Fruit fly (Drosophila melanogaster) whole organism, embryonic: ENCODE data around the gene CG6441.

Source experiments
- ATbp ChIP-seq: fragments of 200-800 bp; sonication (Bioruptor generic); optimal IDR thresholded peaks from 2 replicates; lab custom pipeline; 2017; ENCODE audit warnings: missing biosample characterization, mild to moderate bottlenecking, missing genetic modification characterization, missing genetic modification reagents
- CG10654 ChIP-seq: fragments of 200-800 bp; sonication (Bioruptor generic); optimal IDR thresholded peaks from 2 replicates; lab custom pipeline; 2016; ENCODE audit warnings: missing biosample characterization, missing genetic modification characterization
- CG11695 ChIP-seq: fragments of 200-800 bp; sonication (Bioruptor generic); IDR thresholded peaks from 3 replicates; pipeline ENCODE4 v1.3.6; 2022; ENCODE audit warnings: missing biosample characterization, missing genetic modification characterization
- CG1233 ChIP-seq: fragments of 200-800 bp; sonication (Bioruptor generic); optimal IDR thresholded peaks from 4 replicates; lab custom pipeline; 2018; ENCODE audit warnings: missing biosample characterization, mild to moderate bottlenecking, missing genetic modification characterization
- CG14050 ChIP-seq: fragments of 200-800 bp; sonication (Bioruptor generic); IDR thresholded peaks from 3 replicates; pipeline ENCODE4 v1.3.6; 2022; ENCODE audit warnings: missing biosample characterization, missing genetic modification characterization
- CG15073 ChIP-seq: fragments of 200-800 bp; sonication (Bioruptor generic); optimal IDR thresholded peaks from 2 replicates; lab custom pipeline; 2016; ENCODE audit warnings: missing biosample characterization, missing genetic modification characterization
- CG15696 ChIP-seq: fragments of 200-800 bp; sonication (Bioruptor generic); optimal IDR thresholded peaks from 2 replicates; lab custom pipeline; 2019; ENCODE audit warnings: missing biosample characterization, mild to moderate bottlenecking, missing genetic modification characterization, moderate library complexity
- CG16815 ChIP-seq: fragments of 200-800 bp; sonication (Bioruptor generic); optimal IDR thresholded peaks from 3 replicates; lab custom pipeline; 2017; ENCODE audit warnings: missing biosample characterization, mild to moderate bottlenecking, missing genetic modification characterization
- CG16863 ChIP-seq: fragments of 200-800 bp; sonication (Bioruptor generic); optimal IDR thresholded peaks from 3 replicates; lab custom pipeline; 2016; ENCODE audit warnings: missing biosample characterization, missing genetic modification characterization
- CG17385 ChIP-seq: fragments of 200-800 bp; sonication (Bioruptor generic); optimal IDR thresholded peaks from 3 replicates; lab custom pipeline; 2018; ENCODE audit warnings: missing biosample characterization, mild to moderate bottlenecking, missing genetic modification characterization
- CG18011 ChIP-seq: fragments of 200-800 bp; sonication (Bioruptor generic); optimal IDR thresholded peaks from 2 replicates; lab custom pipeline; 2017; ENCODE audit warnings: missing biosample characterization, missing genetic modification characterization, mild to moderate bottlenecking, moderate library complexity, missing genotype
- CG2116 ChIP-seq: fragments of 200-800 bp; sonication (Bioruptor generic); optimal IDR thresholded peaks from 3 replicates; lab custom pipeline; 2018; ENCODE audit warnings: missing biosample characterization, mild to moderate bottlenecking, missing genetic modification characterization
- CG2678 ChIP-seq: fragments of 200-800 bp; sonication (Bioruptor generic); optimal IDR thresholded peaks from 3 replicates; lab custom pipeline; 2019; ENCODE audit warnings: missing biosample characterization, mild to moderate bottlenecking, missing genetic modification characterization, moderate library complexity
- CG3065 ChIP-seq: fragments of 200-800 bp; sonication (Bioruptor generic); optimal IDR thresholded peaks from 2 replicates; lab custom pipeline; 2016; ENCODE audit warnings: missing biosample characterization, missing genetic modification characterization
- CG32767 ChIP-seq: fragments of 200-800 bp; sonication (Bioruptor generic); IDR thresholded peaks from 2 replicates; pipeline ENCODE4 v1.3.6; 2022; ENCODE audit warnings: missing biosample characterization, missing genetic modification characterization
- CG3838 ChIP-seq: fragments of 200-800 bp; sonication (Bioruptor generic); optimal IDR thresholded peaks from 3 replicates; lab custom pipeline; 2016; ENCODE audit warnings: missing biosample characterization, missing genetic modification characterization
- CG4360 ChIP-seq: fragments of 200-800 bp; sonication (Bioruptor generic); IDR thresholded peaks from 2 replicates; pipeline ENCODE4 v1.3.6; 2022; ENCODE audit warnings: missing biosample characterization, missing genetic modification characterization
- CG43689 ChIP-seq: fragments of 200-800 bp; sonication (Bioruptor generic); IDR thresholded peaks from 2 replicates; pipeline ENCODE4 v1.3.6; 2022; ENCODE audit warnings: missing biosample characterization, missing genetic modification characterization
- CG4404 ChIP-seq: fragments of 200-800 bp; sonication (Bioruptor generic); IDR thresholded peaks from 2 replicates; pipeline ENCODE4 v1.3.6; 2022; ENCODE audit warnings: missing biosample characterization, missing genetic modification characterization
- CG6765 ChIP-seq: fragments of 200-800 bp; sonication (Bioruptor generic); optimal IDR thresholded peaks from 3 replicates; lab custom pipeline; 2017; ENCODE audit warnings: missing biosample characterization, mild to moderate bottlenecking, missing genetic modification characterization
- CG7745 ChIP-seq: fragments of 200-800 bp; sonication (Bioruptor generic); optimal IDR thresholded peaks from 2 replicates; lab custom pipeline; 2018; ENCODE audit warnings: missing biosample characterization, mild to moderate bottlenecking, missing genetic modification characterization, moderate library complexity
- CG8089 ChIP-seq: fragments of 200-800 bp; sonication (Bioruptor generic); optimal IDR thresholded peaks from 3 replicates; lab custom pipeline; 2016; ENCODE audit warnings: missing biosample characterization, missing genetic modification characterization
- CG9797 ChIP-seq: fragments of 200-800 bp; sonication (Bioruptor generic); optimal IDR thresholded peaks from 3 replicates; lab custom pipeline; 2018; ENCODE audit warnings: missing biosample characterization, mild to moderate bottlenecking, missing genetic modification characterization
- Dad ChIP-seq: fragments of 200-800 bp; sonication (Bioruptor generic); optimal IDR thresholded peaks from 3 replicates; lab custom pipeline; 2016; ENCODE audit warnings: missing biosample characterization, missing genetic modification characterization
- Drgx ChIP-seq: fragments of 200-800 bp; sonication (Bioruptor generic); IDR thresholded peaks from 2 replicates; pipeline ENCODE4 v1.3.6; 2022; ENCODE audit warnings: missing biosample characterization, missing genetic modification characterization
- Elba2 ChIP-seq: fragments of 200-800 bp; sonication (Bioruptor generic); optimal IDR thresholded peaks from 3 replicates; lab custom pipeline; 2016; ENCODE audit warnings: missing biosample characterization, missing genetic modification characterization
- HHEX ChIP-seq: fragments of 200-800 bp; sonication (Bioruptor generic); optimal IDR thresholded peaks from 3 replicates; lab custom pipeline; 2017; ENCODE audit warnings: missing biosample characterization, mild to moderate bottlenecking, missing genetic modification characterization, missing genetic modification reagents
- Meics ChIP-seq: fragments of 200-800 bp; sonication (Bioruptor generic); optimal IDR thresholded peaks from 2 replicates; lab custom pipeline; 2017; ENCODE audit warnings: missing biosample characterization, mild to moderate bottlenecking, missing genetic modification characterization
- Mrtf ChIP-seq: fragments of 200-800 bp; sonication (Bioruptor generic); IDR thresholded peaks from 3 replicates; pipeline ENCODE4 v1.3.6; 2022; ENCODE audit warnings: missing biosample characterization, missing genetic modification characterization
- NC2α ChIP-seq: fragments of 200-800 bp; sonication (Bioruptor generic); optimal IDR thresholded peaks from 2 replicates; lab custom pipeline; 2016; ENCODE audit warnings: missing biosample characterization, missing genetic modification characterization
- NC2β ChIP-seq: fragments of 200-800 bp; sonication (Bioruptor generic); optimal IDR thresholded peaks from 2 replicates; lab custom pipeline; 2016; ENCODE audit warnings: missing biosample characterization, missing genetic modification characterization
- Optix ChIP-seq: fragments of 200-800 bp; sonication (Bioruptor generic); IDR thresholded peaks from 3 replicates; pipeline ENCODE4 v1.3.6; 2022; ENCODE audit warnings: missing biosample characterization, missing genetic modification characterization
- Scr ChIP-seq: fragments of 200-800 bp; sonication (Bioruptor generic); IDR thresholded peaks from 2 replicates; pipeline ENCODE4 v1.3.6; 2022; ENCODE audit warnings: missing biosample characterization, missing genetic modification characterization; ENCODE audit not compliant: partially characterized antibody
- Spps ChIP-seq: fragments of 200-800 bp; sonication (Bioruptor generic); optimal IDR thresholded peaks from 2 replicates; lab custom pipeline; 2018; ENCODE audit warnings: missing biosample characterization, mild to moderate bottlenecking, missing genetic modification characterization
- abd-A ChIP-seq: fragments of 200-800 bp; sonication (Bioruptor generic); optimal IDR thresholded peaks from 3 replicates; lab custom pipeline; 2019; ENCODE audit warnings: missing biosample characterization, mild to moderate bottlenecking, missing genetic modification characterization, moderate library complexity
- al ChIP-seq: fragments of 200-800 bp; sonication (Bioruptor generic); IDR thresholded peaks from 2 replicates; pipeline ENCODE4 v1.3.6; 2022; ENCODE audit warnings: missing biosample characterization, missing genetic modification characterization
- bigmax ChIP-seq: fragments of 200-800 bp; sonication (Bioruptor generic); optimal IDR thresholded peaks from 2 replicates; lab custom pipeline; 2018; ENCODE audit warnings: missing biosample characterization, mild to moderate bottlenecking, missing genetic modification characterization
- cato ChIP-seq: fragments of 200-800 bp; sonication (Bioruptor generic); optimal IDR thresholded peaks from 2 replicates; lab custom pipeline; 2016; ENCODE audit warnings: missing biosample characterization, missing genetic modification characterization, borderline replicate concordance
- fd3F ChIP-seq: fragments of 200-800 bp; sonication (Bioruptor generic); optimal IDR thresholded peaks from 2 replicates; lab custom pipeline; 2018; ENCODE audit warnings: missing biosample characterization, mild to moderate bottlenecking, missing genetic modification characterization, moderate library complexity
- lmd ChIP-seq: fragments of 200-800 bp; sonication (Bioruptor generic); IDR thresholded peaks from 2 replicates; pipeline ENCODE4 v1.3.6; 2022; ENCODE audit warnings: missing biosample characterization, missing genetic modification characterization
- maf-S ChIP-seq: fragments of 200-800 bp; sonication (Bioruptor generic); optimal IDR thresholded peaks from 2 replicates; lab custom pipeline; 2016; ENCODE audit warnings: missing biosample characterization, missing genetic modification characterization
- onecut ChIP-seq: fragments of 200-800 bp; sonication (Bioruptor generic); IDR thresholded peaks from 2 replicates; pipeline ENCODE4 v1.3.6; 2022; ENCODE audit warnings: missing biosample characterization, missing genetic modification characterization
- prd ChIP-seq, 3 experiments: fragments of >200 bp in 2 of 3; fragments of 200-800 bp in 1 of 3; sonication (Bioruptor generic) in 1 of 3; optimal IDR thresholded peaks in 2 of 3; IDR thresholded peaks in 1 of 3; 2 replicates in 2 of 3; 3 replicates in 1 of 3; pipeline versions ENCODE4 v1.3.6 to Lab custom; 2017 to 2022; ENCODE audit warnings: missing biosample characterization in 1 of 3, missing genetic modification characterization in 1 of 3
- pum ChIP-seq: fragments of 200-800 bp; sonication (Bioruptor generic); optimal IDR thresholded peaks from 2 replicates; lab custom pipeline; 2016; ENCODE audit warnings: missing biosample characterization, missing genetic modification characterization
- row ChIP-seq: fragments of 200-800 bp; sonication (Bioruptor generic); IDR thresholded peaks from 3 replicates; pipeline ENCODE4 v1.3.6; 2022; ENCODE audit warnings: missing biosample characterization, missing genetic modification characterization
- sqz ChIP-seq: fragments of 200-800 bp; sonication (Bioruptor generic); optimal IDR thresholded peaks from 3 replicates; lab custom pipeline; 2018; ENCODE audit warnings: missing biosample characterization, mild to moderate bottlenecking, missing genetic modification characterization
- stc ChIP-seq: fragments of 200-800 bp; sonication (Bioruptor generic); IDR thresholded peaks from 2 replicates; pipeline ENCODE4 v1.3.6; 2022; ENCODE audit warnings: missing biosample characterization, missing genetic modification characterization
- tgo ChIP-seq: fragments of 200-800 bp; sonication (Bioruptor generic); IDR thresholded peaks from 3 replicates; pipeline ENCODE4 v1.3.6; 2022; ENCODE audit warnings: missing biosample characterization, missing genetic modification characterization
- zfh1 ChIP-seq: fragments of 200-800 bp; sonication (Bioruptor generic); IDR thresholded peaks from 3 replicates; pipeline ENCODE4 v1.3.6; 2022; ENCODE audit warnings: missing biosample characterization, missing genetic modification characterization

CG6441 gene

DNA sequence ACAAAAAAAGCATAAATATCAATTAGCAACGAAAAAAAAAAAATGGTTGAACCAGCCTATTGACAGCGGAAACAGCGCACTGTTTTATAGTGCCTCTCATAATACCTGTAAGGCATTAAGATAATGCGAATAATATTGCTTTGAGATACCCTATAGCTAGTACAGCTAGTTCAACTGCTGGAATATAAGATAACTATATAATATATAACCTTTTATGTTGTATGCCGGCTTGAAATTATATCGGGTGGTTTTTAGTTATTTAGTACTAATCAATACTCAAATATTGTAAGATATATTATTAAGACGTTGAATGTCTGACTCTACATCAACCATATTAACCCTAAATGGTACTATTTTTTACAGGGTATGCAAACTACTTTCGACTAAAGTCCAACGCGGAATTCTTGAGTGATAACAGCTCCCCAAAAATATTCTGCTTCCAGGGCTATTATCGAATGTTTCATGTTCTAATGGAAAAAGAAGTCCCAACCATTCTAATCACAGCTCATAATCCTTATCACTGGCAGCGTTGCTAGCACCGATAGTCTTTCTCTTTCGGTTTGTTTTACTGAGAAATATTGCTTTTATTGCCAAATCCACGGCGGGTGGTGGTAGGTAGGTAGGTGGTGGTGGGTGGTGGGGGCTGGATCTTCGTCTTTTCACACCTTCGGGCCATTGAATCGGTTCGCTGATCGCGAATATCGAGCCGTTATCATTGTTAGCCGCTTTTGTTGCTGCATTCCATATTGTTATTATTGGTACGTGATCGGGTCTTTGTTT is 40.4 kb upstream of the CG6441 start (continued):
- peak; percentile 80 for TF ChIP-seq Meics
- peak; percentile 87 for TF ChIP-seq lmd (GFP tag; lab: Robert Waterston, UW)
- peak; percentile 76 for TF ChIP-seq fd3F (GFP tag; lab: Kevin White, UChicago)
- TF ChIP-seq CG9797 (GFP tag; lab: Kevin White, UChicago): no peak
- no peak for TF ChIP-seq Spps
- no peak for TF ChIP-seq CG15073
- TF ChIP-seq pum (GFP tag; lab: Kevin White, UChicago): no peak
- 0 out of 2 replicates have a peak, but pooled peaks have one; percentile 24 for TF ChIP-seq CG43689 (GFP tag; lab: Robert Waterston, UW)
- TF ChIP-seq Elba2 (GFP tag; lab: Kevin White, UChicago): no peak
- no peak for TF ChIP-seq Dad (GFP tag; lab: Kevin White, UChicago)
- peak; percentile 51; the same call in 1 of the 2 replicates for TF ChIP-seq CG32767 (GFP tag; lab: Robert Waterston, UW)
- peak; percentile 89 for TF ChIP-seq tgo (GFP tag; lab: Robert Waterston, UW)
- TF ChIP-seq CG3838 (GFP tag; lab: Kevin White, UChicago): peak; percentile 8
- TF ChIP-seq CG11695: peak; percentile 86
- peak; percentile 67 for TF ChIP-seq CG14050 (GFP tag; lab: Robert Waterston, UW)
- TF ChIP-seq bigmax (GFP tag; lab: Kevin White, UChicago): no peak
- TF ChIP-seq CG7745 (tag; lab: Kevin White, UChicago): no peak
- no peak for TF ChIP-seq Scr
- TF ChIP-seq HHEX (GFP tag; lab: Kevin White, UChicago): peak; percentile 64
- TF ChIP-seq prd (optimal IDR thresholded peaks at IDR 0.05; lab: Kevin White, UChicago): no peak
- peak; percentile 74 for TF ChIP-seq prd (GFP tag; IDR thresholded peaks at IDR 0.05; lab: Robert Waterston, UW)
- TF ChIP-seq CG17385 (GFP tag; lab: Kevin White, UChicago): peak; percentile 79
- TF ChIP-seq CG8089 (GFP tag; lab: Kevin White, UChicago): no peak
- no peak for TF ChIP-seq CG3065 (GFP tag; lab: Kevin White, UChicago)
- no peak for TF ChIP-seq abd-A
- TF ChIP-seq CG16863 (GFP tag; lab: Kevin White, UChicago): peak; percentile 1
- TF ChIP-seq Optix (GFP tag; lab: Robert Waterston, UW): no peak
- 0 out of 2 replicates have a peak, but pooled peaks have one; percentile 24 for TF ChIP-seq CG4404 (GFP tag; lab: Robert Waterston, UW)
- no peak for TF ChIP-seq sqz
- TF ChIP-seq CG2678: peak; percentile 85
- peak; percentile 53; the same call in 1 of the 2 replicates for TF ChIP-seq Drgx (GFP tag; lab: Robert Waterston, UW)
- TF ChIP-seq CG4360 (GFP tag; lab: Robert Waterston, UW): no peak
- no peak for TF ChIP-seq CG2116 (GFP tag; lab: Kevin White, UChicago)
- peak; percentile 47 for TF ChIP-seq CG1233
- peak; percentile 74; the same call in 2 of the 3 replicates for TF ChIP-seq zfh1 (GFP tag; lab: Robert Waterston, UW)
- no peak for TF ChIP-seq maf-S (GFP tag; lab: Kevin White, UChicago)
- peak; percentile 6 for TF ChIP-seq CG18011 (GFP tag; lab: Kevin White, UChicago)
- no peak for TF ChIP-seq NC2α (GFP tag; lab: Kevin White, UChicago)
- peak; percentile 65 for TF ChIP-seq onecut (GFP tag; lab: Robert Waterston, UW)
- peak; percentile 63 for TF ChIP-seq CG16815
- TF ChIP-seq cato: no peak
- TF ChIP-seq row (GFP tag; lab: Robert Waterston, UW): peak; percentile 93
- TF ChIP-seq CG15696: peak; percentile 2
- TF ChIP-seq Mrtf (GFP tag; lab: Robert Waterston, UW): peak; percentile 66; the same call in 1 of the 3 replicates
- TF ChIP-seq CG6765 (GFP tag; lab: Kevin White, UChicago): peak; percentile 14
- peak; percentile 53 for TF ChIP-seq stc
- peak; percentile 41 for TF ChIP-seq ATbp (GFP tag; lab: Kevin White, UChicago)
- TF ChIP-seq al (GFP tag; lab: Robert Waterston, UW): peak; percentile 88
- no peak for TF ChIP-seq CG10654 (GFP tag; lab: Kevin White, UChicago)
- TF ChIP-seq NC2β: no peak
